Worm (Caenorhabditis elegans) whole organism, midembryonic: ENCODE results near the gene crn-3.

Experiments used
- T22C8.4 ChIP-seq: fragments of 200-800 bp; sonication (Bioruptor generic); IDR thresholded peaks from 2 replicates; pipeline ENCODE4 v1.3.6; 2022; ENCODE audit warnings: missing genetic modification characterization, missing compliant biosample characterization
- cog-1 ChIP-seq: sonication (generic microtip); optimal IDR thresholded peaks from 2 replicates; lab custom pipeline; 2016; ENCODE audit warnings: missing genetic modification characterization, missing compliant biosample characterization
- flt-1 ChIP-seq: fragments of 200-800 bp; sonication (Bioruptor generic); IDR thresholded peaks from 2 replicates; pipeline ENCODE4 v1.3.6; 2022; ENCODE audit warnings: missing genetic modification characterization, missing compliant biosample characterization
- med-1 ChIP-seq: sonication (generic microtip); optimal IDR thresholded peaks from 2 replicates; lab custom pipeline; 2017; ENCODE audit warnings: missing genetic modification characterization, mild to moderate bottlenecking, missing compliant biosample characterization, antibody characterized with exemption, missing genetic modification reagents; ENCODE audit not compliant: insufficient read depth
- ref-1 ChIP-seq: fragments of 200-800 bp; sonication (Bioruptor generic); conservative IDR thresholded peaks from 2 replicates; pipeline ENCODE4 v1.3.6; 2022; ENCODE audit warnings: missing genetic modification reagents, missing genetic modification characterization, missing compliant biosample characterization
- ztf-23 ChIP-seq: fragments of 200-800 bp; sonication (Bioruptor generic); IDR thresholded peaks from 2 replicates; pipeline ENCODE4 v1.3.6; 2022; ENCODE audit warnings: missing genetic modification reagents, missing genetic modification characterization, missing compliant biosample characterization
- ztf-29 ChIP-seq: fragments of 200-800 bp; sonication (Bioruptor generic); IDR thresholded peaks from 2 replicates; pipeline ENCODE4 v1.3.6; 2022; ENCODE audit warnings: missing genetic modification reagents, missing genetic modification characterization, missing compliant biosample characterization

- TF ChIP-seq ref-1 (no peak), ztf-29 (GFP tag; lab: Robert Waterston, UW) (no peak), T22C8.4 (GFP tag; lab: Robert Waterston, UW) (no peak), med-1 (GFP tag; lab: Kevin White, UChicago) (no peak), cog-1 (tag; lab: Kevin White, UChicago) (no peak), flt-1 (GFP tag; lab: Robert Waterston, UW) (no peak), ztf-23 (GFP tag; lab: Robert Waterston, UW) (no peak)
Measured at ce11 chrII:10556550-10557205, 31.2 kb upstream of the crn-3 start.
